Worm (Caenorhabditis elegans): ENCODE measurements around the gene T24H7.2.

DNA sequence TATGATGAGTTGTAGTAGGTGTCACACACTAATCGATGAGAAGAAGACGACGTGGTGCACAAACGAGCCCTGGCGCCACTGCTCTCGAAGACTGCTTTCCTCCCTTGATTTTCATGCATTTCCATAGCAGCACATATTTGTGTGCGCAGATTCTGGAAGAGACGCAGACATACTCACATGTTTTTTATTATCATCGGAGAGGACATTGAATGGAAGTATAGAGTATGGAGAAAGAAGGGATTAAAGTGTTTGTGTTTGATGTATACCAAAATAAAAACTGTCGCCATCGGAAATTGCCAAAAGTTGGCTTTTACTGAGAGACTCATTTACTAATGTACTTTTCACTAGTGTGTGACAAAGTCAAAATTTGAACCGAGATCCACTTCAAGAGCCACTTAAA is 47.1 kb downstream of the T24H7.2 start, which contains the start of gene mps-1:
- no peak for TF ChIP-seq mbf-1 (tag; optimal IDR thresholded peaks at IDR 0.05)
- TF ChIP-seq ceh-82 (tag; optimal IDR thresholded peaks at IDR 0.05): no peak
